Fruit fly (Drosophila melanogaster): ENCODE data around the gene CG14258.

- TF ChIP-seq CTCF (optimal IDR thresholded peaks at IDR 0.05) (no peak), CG8478 (optimal IDR thresholded peaks at IDR 0.05) (no peak)
Observed at dm6 chr3R:27109458-27109857, 16.5 kb downstream of the CG14258 start.
